Fruit fly (Drosophila melanogaster) whole organism, embryonic: ENCODE measurements around the gene CG34163.

Source experiments
- ATbp ChIP-seq: fragments of 200-800 bp; sonication (Bioruptor generic); optimal IDR thresholded peaks from 2 replicates; lab custom pipeline; 2017; ENCODE audit warnings: missing biosample characterization, mild to moderate bottlenecking, missing genetic modification characterization, missing genetic modification reagents
- Abd-B ChIP-seq: fragments of 200-800 bp; sonication (Bioruptor generic); optimal IDR thresholded peaks from 2 replicates; lab custom pipeline; 2018; ENCODE audit warnings: missing biosample characterization, mild to moderate bottlenecking, missing genetic modification characterization, moderate library complexity
- Awh ChIP-seq: fragments of 200-800 bp; sonication (Bioruptor generic); IDR thresholded peaks from 2 replicates; pipeline ENCODE4, ENCODE4 v1.3.6; 2022; ENCODE audit warnings: missing biosample characterization, missing genetic modification characterization
- C15 ChIP-seq: fragments of 200-800 bp; sonication (Bioruptor generic); IDR thresholded peaks from 3 replicates; pipeline ENCODE4 v1.3.6; 2022; ENCODE audit warnings: missing biosample characterization, missing genetic modification characterization
- CG10654 ChIP-seq: fragments of 200-800 bp; sonication (Bioruptor generic); optimal IDR thresholded peaks from 2 replicates; lab custom pipeline; 2016; ENCODE audit warnings: missing biosample characterization, missing genetic modification characterization
- CG11504 ChIP-seq: fragments of 200-800 bp; sonication (Bioruptor generic); optimal IDR thresholded peaks from 3 replicates; lab custom pipeline; 2019; ENCODE audit warnings: missing biosample characterization, mild to moderate bottlenecking, missing genetic modification characterization, moderate library complexity
- CG11695 ChIP-seq: fragments of 200-800 bp; sonication (Bioruptor generic); IDR thresholded peaks from 3 replicates; pipeline ENCODE4 v1.3.6; 2022; ENCODE audit warnings: missing biosample characterization, missing genetic modification characterization
- CG13775 ChIP-seq: fragments of 200-800 bp; sonication (Bioruptor generic); optimal IDR thresholded peaks from 3 replicates; lab custom pipeline; 2017; ENCODE audit warnings: missing biosample characterization, mild to moderate bottlenecking, missing genetic modification characterization
- CG14050 ChIP-seq: fragments of 200-800 bp; sonication (Bioruptor generic); IDR thresholded peaks from 3 replicates; pipeline ENCODE4 v1.3.6; 2022; ENCODE audit warnings: missing biosample characterization, missing genetic modification characterization
- CG14441 ChIP-seq: fragments of 200-800 bp; sonication (Bioruptor generic); IDR thresholded peaks from 2 replicates; pipeline ENCODE4 v1.3.6; 2022; ENCODE audit warnings: missing biosample characterization, missing genetic modification characterization
- CG14667 ChIP-seq: fragments of 200-800 bp; sonication (Bioruptor generic); IDR thresholded peaks from 2 replicates; pipeline ENCODE4 v1.3.6; 2022; ENCODE audit warnings: missing biosample characterization, missing genetic modification characterization
- CG14965 ChIP-seq: fragments of 200-800 bp; sonication (Bioruptor generic); optimal IDR thresholded peaks from 2 replicates; lab custom pipeline; 2016; ENCODE audit warnings: missing biosample characterization, missing genetic modification characterization, borderline replicate concordance
- CG15601 ChIP-seq: fragments of 200-800 bp; sonication (Bioruptor generic); optimal IDR thresholded peaks from 3 replicates; lab custom pipeline; 2019; ENCODE audit warnings: missing biosample characterization, mild to moderate bottlenecking, missing genetic modification characterization, moderate library complexity
- CG17328 ChIP-seq: fragments of 200-800 bp; sonication (Bioruptor generic); IDR thresholded peaks from 2 replicates; pipeline ENCODE4 v1.3.6; 2022; ENCODE audit warnings: missing biosample characterization, missing genetic modification characterization
- CG18262 ChIP-seq: fragments of 200-800 bp; optimal IDR thresholded peaks from 3 replicates; lab custom pipeline; 2019; ENCODE audit warnings: missing biosample characterization, mild to moderate bottlenecking, missing genetic modification characterization, moderate library complexity
- CG18764 ChIP-seq: fragments of 200-800 bp; sonication (Bioruptor generic); optimal IDR thresholded peaks from 3 replicates; lab custom pipeline; 2016; ENCODE audit warnings: missing biosample characterization, missing genetic modification characterization
- CG2678 ChIP-seq: fragments of 200-800 bp; sonication (Bioruptor generic); optimal IDR thresholded peaks from 3 replicates; lab custom pipeline; 2019; ENCODE audit warnings: missing biosample characterization, mild to moderate bottlenecking, missing genetic modification characterization, moderate library complexity
- CG2889 ChIP-seq: fragments of 200-800 bp; sonication (Bioruptor generic); IDR thresholded peaks from 3 replicates; pipeline ENCODE4 v1.3.6; 2022; ENCODE audit warnings: missing biosample characterization, missing genetic modification characterization
- CG30403 ChIP-seq: fragments of 200-800 bp; sonication (Bioruptor generic); optimal IDR thresholded peaks from 3 replicates; lab custom pipeline; 2016; ENCODE audit warnings: missing biosample characterization, missing genetic modification characterization
- CG30431 ChIP-seq: fragments of 200-800 bp; sonication (Bioruptor generic); optimal IDR thresholded peaks from 2 replicates; lab custom pipeline; 2017; ENCODE audit warnings: missing biosample characterization, missing genetic modification characterization
- CG31388 ChIP-seq: fragments of 200-800 bp; sonication (Bioruptor generic); optimal IDR thresholded peaks from 2 replicates; lab custom pipeline; 2016; ENCODE audit warnings: missing biosample characterization, missing genetic modification characterization
- CG3838 ChIP-seq: fragments of 200-800 bp; sonication (Bioruptor generic); optimal IDR thresholded peaks from 3 replicates; lab custom pipeline; 2016; ENCODE audit warnings: missing biosample characterization, missing genetic modification characterization
- CG6683 ChIP-seq: fragments of 200-800 bp; sonication (Bioruptor generic); optimal IDR thresholded peaks from 2 replicates; lab custom pipeline; 2017; ENCODE audit warnings: missing biosample characterization, mild to moderate bottlenecking, missing genetic modification characterization, missing genetic modification reagents
- CG6765 ChIP-seq: fragments of 200-800 bp; sonication (Bioruptor generic); optimal IDR thresholded peaks from 3 replicates; lab custom pipeline; 2017; ENCODE audit warnings: missing biosample characterization, mild to moderate bottlenecking, missing genetic modification characterization
- CG6813 ChIP-seq: fragments of 200-800 bp; sonication (Bioruptor generic); optimal IDR thresholded peaks from 2 replicates; lab custom pipeline; 2017; ENCODE audit warnings: missing biosample characterization, missing genetic modification characterization, mild to moderate bottlenecking, moderate library complexity, missing genetic modification reagents
- CG8089 ChIP-seq: fragments of 200-800 bp; sonication (Bioruptor generic); optimal IDR thresholded peaks from 3 replicates; lab custom pipeline; 2016; ENCODE audit warnings: missing biosample characterization, missing genetic modification characterization
- CG9727 ChIP-seq: fragments of 200-800 bp; sonication (Bioruptor generic); optimal IDR thresholded peaks from 3 replicates; lab custom pipeline; 2017; ENCODE audit warnings: missing biosample characterization, mild to moderate bottlenecking, missing genetic modification characterization
- Elba2 ChIP-seq: fragments of 200-800 bp; sonication (Bioruptor generic); optimal IDR thresholded peaks from 3 replicates; lab custom pipeline; 2016; ENCODE audit warnings: missing biosample characterization, missing genetic modification characterization
- Hey ChIP-seq: fragments of 200-800 bp; sonication (Bioruptor generic); optimal IDR thresholded peaks from 3 replicates; lab custom pipeline; 2018; ENCODE audit warnings: missing biosample characterization, mild to moderate bottlenecking, missing genetic modification characterization
- Kr ChIP-seq: fragments of 200-800 bp; sonication (Bioruptor generic); optimal IDR thresholded peaks from 2 replicates; lab custom pipeline; 2017; ENCODE audit warnings: missing biosample characterization, mild to moderate bottlenecking, missing genetic modification characterization
- MTF-1 ChIP-seq: fragments of 200-800 bp; sonication (Bioruptor generic); optimal IDR thresholded peaks from 2 replicates; lab custom pipeline; 2018; ENCODE audit warnings: missing biosample characterization, mild to moderate bottlenecking, missing genetic modification characterization, borderline replicate concordance
- NFAT ChIP-seq: fragments of 200-800 bp; sonication (Bioruptor generic); IDR thresholded peaks from 2 replicates; pipeline ENCODE4 v1.3.6; 2022; ENCODE audit warnings: missing biosample characterization, missing genetic modification characterization
- Rfx ChIP-seq: fragments of 200-800 bp; sonication (Bioruptor generic); IDR thresholded peaks from 2 replicates; pipeline ENCODE4 v1.3.6; 2022; ENCODE audit warnings: missing biosample characterization, missing genetic modification characterization
- YL-1 ChIP-seq: fragments of 200-800 bp; sonication (Bioruptor generic); optimal IDR thresholded peaks from 3 replicates; lab custom pipeline; 2017; ENCODE audit warnings: missing biosample characterization, mild to moderate bottlenecking, missing genetic modification characterization
- ac ChIP-seq: fragments of 200-800 bp; sonication (Bioruptor generic); optimal IDR thresholded peaks from 3 replicates; lab custom pipeline; 2017; ENCODE audit warnings: missing biosample characterization, mild to moderate bottlenecking, missing genetic modification characterization
- ap ChIP-seq: fragments of 200-800 bp; sonication (Bioruptor generic); IDR thresholded peaks from 2 replicates; pipeline ENCODE4 v1.3.6; 2022; ENCODE audit warnings: missing biosample characterization, missing genetic modification characterization
- bigmax ChIP-seq: fragments of 200-800 bp; sonication (Bioruptor generic); optimal IDR thresholded peaks from 2 replicates; lab custom pipeline; 2018; ENCODE audit warnings: missing biosample characterization, mild to moderate bottlenecking, missing genetic modification characterization
- br ChIP-seq: fragments of >200 bp; optimal IDR thresholded peaks from 2 replicates; lab custom pipeline; 2017
- crc ChIP-seq: fragments of 200-800 bp; sonication (Bioruptor generic); optimal IDR thresholded peaks from 2 replicates; lab custom pipeline; 2016; ENCODE audit warnings: missing biosample characterization, missing genetic modification characterization
- danr ChIP-seq: fragments of 200-800 bp; sonication (Bioruptor generic); IDR thresholded peaks from 2 replicates; pipeline ENCODE4 v1.3.6; 2022; ENCODE audit warnings: missing biosample characterization, missing genetic modification characterization
- fu2 ChIP-seq: fragments of 200-800 bp; sonication (Bioruptor generic); optimal IDR thresholded peaks from 2 replicates; lab custom pipeline; 2016; ENCODE audit warnings: missing biosample characterization, missing genetic modification characterization
- gce ChIP-seq: fragments of 200-800 bp; sonication (Bioruptor generic); IDR thresholded peaks from 3 replicates; pipeline ENCODE4 v1.3.6; 2022; ENCODE audit warnings: missing biosample characterization, missing genetic modification characterization
- gcm2 ChIP-seq: fragments of 200-800 bp; sonication (Bioruptor generic); optimal IDR thresholded peaks from 2 replicates; lab custom pipeline; 2016; ENCODE audit warnings: missing biosample characterization, missing genetic modification characterization
- insv ChIP-seq, 2 experiments: fragments of 200-800 bp; sonication (Bioruptor generic); optimal IDR thresholded peaks; 3 replicates each; lab custom pipeline; 2016 to 2018; ENCODE audit warnings: missing biosample characterization in 2 of 2, missing genetic modification characterization in 2 of 2
- klu ChIP-seq: fragments of 200-800 bp; sonication (Bioruptor generic); IDR thresholded peaks from 2 replicates; pipeline ENCODE4 v1.3.6; 2022; ENCODE audit warnings: missing biosample characterization, missing genetic modification characterization
- lola ChIP-seq, 3 experiments: fragments of >200 bp in 2 of 3; fragments of 200-800 bp in 1 of 3; sonication (Bioruptor generic) in 1 of 3; optimal IDR thresholded peaks; 2 replicates each; lab custom pipeline; 2017 to 2019; ENCODE audit warnings: missing biosample characterization in 3 of 3, missing genetic modification characterization in 3 of 3, mild to moderate bottlenecking in 1 of 3, moderate library complexity in 1 of 3
- mam ChIP-seq: fragments of 200-800 bp; sonication (Bioruptor generic); optimal IDR thresholded peaks from 3 replicates; lab custom pipeline; 2016; ENCODE audit warnings: missing biosample characterization, missing genetic modification characterization
- mld ChIP-seq: fragments of 200-800 bp; sonication (Bioruptor generic); IDR thresholded peaks from 3 replicates; pipeline ENCODE4 v1.3.6; 2022; ENCODE audit warnings: missing biosample characterization, missing genetic modification characterization; ENCODE audit not compliant: partially characterized antibody
- phol ChIP-seq: fragments of 200-800 bp; sonication (Bioruptor generic); optimal IDR thresholded peaks from 3 replicates; lab custom pipeline; 2018; ENCODE audit warnings: missing biosample characterization, mild to moderate bottlenecking, missing genetic modification characterization, moderate library complexity
- repo ChIP-seq: fragments of 200-800 bp; sonication (Bioruptor generic); optimal IDR thresholded peaks from 2 replicates; lab custom pipeline; 2016; ENCODE audit warnings: missing biosample characterization, missing genetic modification characterization
- tap ChIP-seq: fragments of 200-800 bp; optimal IDR thresholded peaks from 3 replicates; lab custom pipeline; 2019; ENCODE audit warnings: missing biosample characterization, mild to moderate bottlenecking, missing genetic modification characterization, moderate library complexity
- zfh1 ChIP-seq: fragments of 200-800 bp; sonication (Bioruptor generic); IDR thresholded peaks from 3 replicates; pipeline ENCODE4 v1.3.6; 2022; ENCODE audit warnings: missing biosample characterization, missing genetic modification characterization

Gene CG34163

dm6 chr2L:12021193-12021592 is 33.1 kb downstream of the CG34163 start (continued):
- TF ChIP-seq Elba2 (no peak), CG14667 (GFP tag; lab: Robert Waterston, UW) (no peak), CG31388 (GFP tag; lab: Kevin White, UChicago) (no peak), CG13775 (GFP tag; lab: Kevin White, UChicago) (peak; percentile 26), ap (GFP tag; lab: Robert Waterston, UW) (no peak), zfh1 (GFP tag; lab: Robert Waterston, UW) (peak; percentile 46; the same call in 2 of the 3 replicates), ATbp (GFP tag; lab: Kevin White, UChicago) (peak; percentile 93), CG11504 (tag; lab: Kevin White, UChicago) (peak; percentile 46), br (lab: Kevin White, UChicago) (no peak), CG3838 (peak; percentile 78), Hey (tag; lab: Kevin White, UChicago) (peak; percentile 67), CG10654 (peak; percentile 23), CG2889 (GFP tag; lab: Robert Waterston, UW) (no peak), phol (tag; lab: Kevin White, UChicago) (no peak), ac (GFP tag; lab: Kevin White, UChicago) (peak; percentile 8), CG14050 (GFP tag; lab: Robert Waterston, UW) (no peak), MTF-1 (GFP tag; lab: Kevin White, UChicago) (peak; percentile 78), NFAT (no peak), mld (no peak), CG30403 (GFP tag; lab: Kevin White, UChicago) (no peak), tap (tag; lab: Kevin White, UChicago) (peak; percentile 41), CG2678 (tag; lab: Kevin White, UChicago) (peak; percentile 72), gce (GFP tag; lab: Robert Waterston, UW) (no peak), CG8089 (GFP tag; lab: Kevin White, UChicago) (peak; percentile 44), CG6765 (GFP tag; lab: Kevin White, UChicago) (no peak), bigmax (GFP tag; lab: Kevin White, UChicago) (no peak), CG18764 (peak; percentile 46), CG6813 (GFP tag; lab: Kevin White, UChicago) (peak; percentile 90), gcm2 (GFP tag; lab: Kevin White, UChicago) (no peak), lola (GFP tag; optimal IDR thresholded peaks at IDR 0.05; lab: Kevin White, UChicago) (peak in 1 of 3 experiments; percentile 62), CG11695 (GFP tag; lab: Robert Waterston, UW) (peak; percentile 50; the same call in 1 of the 3 replicates), mam (GFP tag; lab: Kevin White, UChicago) (no peak), C15 (GFP tag; lab: Robert Waterston, UW) (no peak; the same call in 2 of the 3 replicates), repo (GFP tag; lab: Kevin White, UChicago) (no peak), insv (GFP tag; optimal IDR thresholded peaks at IDR 0.05; lab: Kevin White, UChicago) (peak in 1 of 2 experiments; percentile 53), CG30431 (GFP tag; lab: Kevin White, UChicago) (no peak), klu (GFP tag; lab: Robert Waterston, UW) (no peak), fu2 (no peak), Abd-B (no peak), danr (GFP tag; lab: Robert Waterston, UW) (no peak), Rfx (GFP tag; lab: Robert Waterston, UW) (peak; percentile 74; the same call in 1 of the 2 replicates), CG15601 (peak; percentile 84), CG14441 (GFP tag; lab: Robert Waterston, UW) (no peak), Kr (no peak), YL-1 (GFP tag; lab: Kevin White, UChicago) (peak; percentile 11), CG14965 (GFP tag; lab: Kevin White, UChicago) (peak; percentile 7), CG17328 (peak; percentile 61), CG18262 (tag; lab: Kevin White, UChicago) (peak; percentile 36), Awh (GFP tag; lab: Robert Waterston, UW) (0 out of 2 replicates have a peak, but pooled peaks have one; percentile 19), crc (GFP tag; lab: Kevin White, UChicago) (no peak), CG6683 (peak; percentile 47), CG9727 (GFP tag; lab: Kevin White, UChicago) (peak; percentile 36)
